Worm (Caenorhabditis elegans) whole organism, L2 larva: Measurements from ENCODE around the gene C04E6.12.

ENCODE experiments used
- ceh-16 ChIP-seq: fragments of 150-350 bp; optimal IDR thresholded peaks from 2 replicates; lab custom pipeline; 2014; ENCODE audit warnings: missing biosample characterization, missing genetic modification characterization
- lsy-2 ChIP-seq, 2 experiments: fragments of 150-350 bp in 1 of 2; sonication (generic microtip) in 1 of 2; optimal IDR thresholded peaks; 2 replicates each; lab custom pipeline; 2014 to 2017; ENCODE audit warnings: missing biosample characterization in 2 of 2, missing genetic modification characterization in 2 of 2

DNA sequence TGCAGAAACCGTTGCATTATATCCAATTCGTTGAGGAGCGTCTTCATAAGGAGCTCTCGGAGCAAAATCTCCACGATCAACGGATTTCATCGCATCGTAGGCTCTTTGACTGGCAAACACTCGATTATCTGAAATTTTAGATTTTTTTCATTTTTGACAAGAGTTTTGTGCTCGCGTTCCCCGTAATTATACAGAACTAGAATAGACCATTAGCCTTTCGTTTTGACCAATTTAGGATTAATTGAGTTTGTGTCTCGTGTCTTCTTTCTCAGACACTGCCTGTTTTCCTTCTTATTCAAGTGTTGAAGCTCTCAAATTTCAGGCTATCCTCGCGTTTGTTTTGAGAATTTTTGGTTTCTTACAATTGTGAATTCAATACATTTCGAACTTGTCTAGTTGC, 43.3 kb upstream of the C04E6.12 start:
- TF ChIP-seq ceh-16 (tag; lab: Kevin White, UChicago), result no peak
- no peak for TF ChIP-seq lsy-2 (tag; optimal IDR thresholded peaks at IDR 0.05; lab: Kevin White, UChicago)
